Fruit fly (Drosophila melanogaster) S2 (cell line): Measurements from ENCODE around the gene CG5418.

Experiments used
- CG8478 ChIP-seq: fragments of >200 bp; optimal IDR thresholded peaks from 2 replicates; lab custom pipeline; 2018
- CTCF ChIP-seq, 2 experiments: fragments of >200 bp; optimal IDR thresholded peaks; 2 replicates each; lab custom pipeline; 2018

dm6 chr2L:12481758-12482157, 28.7 kb upstream of the CG5418 start:
- TF ChIP-seq CG8478 (lab: Kevin White, UChicago): no peak
- TF ChIP-seq CTCF (optimal IDR thresholded peaks at IDR 0.05; lab: Kevin White, UChicago): no peak
